Fruit fly (Drosophila melanogaster) ovary, adult (tissue): ENCODE measurements around the gene CG31638.
A peak's percentile ranks its signal among the peaks of the same experiment; 100 is the strongest.

Source experiments
- CG17801 ChIP-seq: fragments of 200-800 bp; optimal IDR thresholded peaks from 2 replicates; lab custom pipeline; 2019; ENCODE audit warnings: missing biosample characterization, mild to moderate bottlenecking, missing genetic modification characterization, moderate library complexity; ENCODE audit not compliant: partially characterized antibody

The CG31638 gene

DNA sequence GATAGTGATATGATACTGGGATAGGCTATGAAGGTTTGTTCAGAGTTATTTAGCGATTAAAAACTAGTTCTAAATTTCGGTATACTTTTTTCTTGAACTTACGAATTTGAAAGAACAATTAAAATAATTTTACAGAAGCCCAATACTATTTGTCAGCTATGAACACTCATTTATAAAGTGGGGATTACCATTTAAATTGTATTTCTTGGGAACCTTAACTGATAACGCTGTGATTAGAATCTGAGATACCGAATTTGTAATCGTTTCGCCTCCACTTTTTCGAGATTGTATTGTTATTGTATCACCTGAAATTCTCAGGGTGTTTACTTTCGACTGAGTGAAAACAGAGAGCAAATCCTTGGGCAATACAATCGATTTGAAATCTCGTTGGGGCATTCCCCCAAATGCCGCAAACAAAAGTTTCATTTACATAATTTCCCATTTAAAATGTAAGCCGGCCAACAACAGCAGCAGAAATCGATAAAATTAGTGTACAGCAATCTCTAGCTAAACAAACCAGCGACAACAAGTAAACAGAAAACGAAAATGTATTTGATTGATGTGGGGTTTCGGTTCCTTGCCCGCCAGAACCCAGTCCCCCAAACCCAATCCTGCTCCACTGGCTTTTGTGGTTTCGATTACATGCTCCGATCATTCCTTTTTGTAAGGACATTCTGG, 9.9 kb downstream of the CG31638 start:
- no peak for TF ChIP-seq CG17801 (GFP tag; lab: Kevin White, UChicago)

DNA sequence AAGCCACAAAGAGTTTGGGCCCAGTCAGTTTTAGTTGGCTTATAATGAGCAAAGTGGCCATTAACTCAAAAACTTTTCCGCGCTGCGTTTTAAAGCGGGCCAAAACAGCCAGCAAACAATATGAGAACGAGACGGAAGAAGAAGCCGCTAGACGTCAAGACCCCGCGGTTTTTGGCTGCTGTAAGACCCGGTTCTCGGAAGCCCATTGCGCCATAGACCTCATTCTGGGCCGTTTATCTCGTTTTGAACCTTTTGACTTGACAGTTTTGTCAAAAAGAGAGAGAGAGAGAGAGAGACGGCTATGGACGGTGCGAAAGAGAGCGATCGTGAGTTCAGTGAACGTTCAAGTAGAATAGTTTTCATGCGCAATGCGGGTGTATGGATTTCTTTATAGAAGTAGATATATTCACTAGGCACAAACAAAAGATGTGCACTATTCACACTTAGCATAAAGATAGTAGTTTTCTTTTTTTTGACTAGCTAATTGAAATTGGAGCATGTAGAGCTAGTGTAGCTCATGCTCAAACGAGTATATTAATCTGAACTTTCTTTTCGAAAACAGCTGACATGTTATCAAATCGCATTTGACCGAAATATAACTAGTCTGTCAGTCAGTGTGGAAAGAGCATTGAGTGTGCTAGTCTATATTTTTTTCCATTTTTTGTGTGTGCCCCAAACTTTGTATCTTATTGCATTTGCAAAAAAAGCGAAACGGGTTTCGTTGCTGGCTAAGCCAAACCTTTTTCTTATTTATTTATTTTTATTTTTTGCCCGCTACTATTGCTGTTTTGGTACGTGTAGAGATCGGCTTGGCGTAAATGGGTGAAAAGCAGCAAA, 12.2 kb downstream of the CG31638 start:
- no peak for TF ChIP-seq CG17801 (GFP tag; lab: Kevin White, UChicago)

DNA sequence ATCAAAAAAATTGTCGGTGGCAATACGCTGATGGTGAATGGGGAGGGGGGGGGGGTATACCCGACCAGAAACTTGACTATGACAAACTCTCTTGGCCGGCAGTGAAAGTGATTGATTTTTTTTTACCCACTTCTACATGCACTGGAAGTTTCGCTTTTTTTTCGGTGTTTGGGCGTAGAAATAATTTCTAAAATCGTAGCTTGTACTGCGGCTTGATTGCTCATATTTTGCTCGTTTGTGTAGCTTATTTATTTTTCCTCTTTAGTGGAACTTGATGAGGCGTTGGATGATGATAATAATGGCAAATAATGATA, 12.8 kb downstream of the CG31638 start:
- no peak for TF ChIP-seq CG17801 (GFP tag; lab: Kevin White, UChicago)

DNA sequence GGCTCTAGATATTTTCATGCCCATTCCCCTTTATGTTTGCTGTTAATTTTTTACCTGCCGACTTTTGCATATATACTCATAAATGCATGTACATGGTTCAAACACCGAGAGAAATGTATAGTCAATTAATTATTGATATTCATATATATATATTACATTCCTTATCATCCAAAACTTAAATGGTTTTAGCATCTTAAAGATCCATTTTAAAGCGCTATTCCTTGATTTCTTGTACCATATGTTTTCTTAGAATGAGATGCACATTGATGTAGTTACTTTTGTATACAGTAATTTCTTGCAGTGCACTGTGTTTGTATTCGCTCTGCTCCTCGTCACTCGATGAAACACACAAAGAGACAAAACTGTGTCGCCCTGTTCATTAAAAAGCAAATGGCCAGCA, 17.8 kb downstream of the CG31638 start:
- no peak for TF ChIP-seq CG17801 (GFP tag; lab: Kevin White, UChicago)

DNA sequence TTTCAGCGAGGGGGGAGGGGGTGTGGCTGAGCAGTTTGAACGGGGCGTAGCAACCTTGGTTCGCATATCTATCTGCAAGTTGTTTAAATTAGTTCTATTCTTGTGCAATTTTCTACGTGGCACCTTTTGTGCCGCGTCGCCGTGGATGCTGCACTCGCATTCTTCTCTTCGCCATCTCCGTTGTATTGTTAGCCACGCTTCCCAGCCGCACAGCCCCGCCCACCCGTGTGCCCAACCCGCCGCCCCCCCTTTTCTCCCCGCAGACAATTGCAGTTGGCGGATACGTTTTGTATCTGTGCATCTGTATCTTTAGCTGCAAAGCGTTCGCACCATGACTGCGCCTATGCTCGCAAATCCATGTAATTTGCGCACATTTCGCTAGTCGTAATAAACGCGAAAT, 23.1 kb downstream of the CG31638 start:
- no peak for TF ChIP-seq CG17801 (GFP tag; lab: Kevin White, UChicago)

DNA sequence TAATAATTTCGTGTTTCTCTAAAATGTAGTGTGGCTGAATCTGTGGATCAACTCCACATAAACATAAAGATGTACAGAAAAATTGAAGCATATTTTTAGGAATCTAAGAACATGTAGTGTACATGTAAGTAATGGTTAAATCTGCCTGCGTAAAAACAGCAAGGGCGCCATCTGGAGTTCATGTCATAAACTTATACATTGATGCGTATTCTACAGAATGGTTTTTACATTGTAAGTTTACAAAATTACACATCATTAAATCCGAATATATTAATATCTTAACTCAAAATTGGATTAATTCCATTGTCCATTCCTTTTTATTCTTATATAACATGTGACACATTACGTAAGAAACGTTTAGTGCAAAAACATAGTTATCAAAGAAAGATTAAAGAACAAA, 36.1 kb downstream of the CG31638 start:
- TF ChIP-seq CG17801 (GFP tag; lab: Kevin White, UChicago): peak; percentile 11

DNA sequence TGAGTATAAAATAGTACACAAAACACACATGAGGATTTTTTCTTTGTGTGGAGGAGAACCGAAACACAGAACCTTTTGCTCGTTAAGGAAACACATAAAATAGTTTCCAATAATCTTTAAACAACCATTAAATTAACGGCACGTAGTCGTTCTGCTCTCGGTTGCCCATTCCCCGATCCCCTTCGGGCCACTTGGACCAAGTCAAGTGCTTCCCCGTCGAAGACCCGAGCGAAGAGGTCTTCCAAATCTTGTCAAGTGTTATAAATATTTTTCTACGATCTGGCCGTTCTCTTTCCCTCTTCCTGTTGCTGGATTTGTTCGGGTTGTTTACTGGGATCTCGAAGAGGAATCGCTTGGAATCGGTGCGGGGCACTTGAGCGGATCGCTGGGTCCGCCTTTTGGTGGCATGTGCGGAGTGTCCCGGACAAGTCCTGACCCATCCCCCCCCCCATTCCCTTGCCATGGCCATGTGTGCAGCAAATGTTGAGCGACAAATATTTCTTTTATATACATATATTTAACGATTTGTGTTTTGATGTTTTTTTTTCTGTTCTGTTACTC, 40.2 kb downstream of the CG31638 start:
- no peak for TF ChIP-seq CG17801 (GFP tag; lab: Kevin White, UChicago)

DNA sequence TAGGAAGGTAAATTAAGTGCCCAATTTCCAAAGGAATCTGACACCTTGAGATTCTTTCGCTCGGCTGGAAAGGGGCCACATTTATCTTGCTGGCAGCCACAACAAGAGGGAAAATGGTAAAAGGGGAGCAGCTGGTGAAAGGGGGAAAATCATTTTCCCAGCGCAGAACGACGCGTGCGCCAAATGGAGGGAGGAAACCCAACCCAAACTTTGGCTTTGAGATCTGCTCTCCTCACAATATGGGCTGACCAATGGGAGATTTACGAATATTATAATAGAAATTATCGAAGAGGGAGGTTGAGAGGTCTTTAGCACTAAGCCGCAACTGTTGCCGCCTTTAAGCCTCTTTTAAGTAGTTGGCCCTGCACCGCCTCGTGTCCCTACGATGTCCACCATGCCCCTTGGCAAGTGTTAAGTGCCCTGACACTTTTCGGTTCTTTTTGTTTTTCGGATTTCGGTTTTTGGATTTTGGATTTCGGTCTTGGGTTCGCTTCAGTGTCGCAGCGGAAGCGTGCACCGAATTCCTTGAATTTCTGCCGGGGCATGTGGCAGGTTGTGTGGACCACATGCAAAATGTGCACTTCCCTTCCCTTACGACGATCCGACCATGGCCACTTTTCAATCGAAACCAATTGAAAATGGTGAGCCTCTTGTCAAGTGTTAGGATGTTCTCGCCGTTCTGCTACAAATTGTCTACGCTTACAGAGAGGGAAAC, 41.3 kb downstream of the CG31638 start:
- TF ChIP-seq CG17801 (GFP tag; lab: Kevin White, UChicago): no peak

DNA sequence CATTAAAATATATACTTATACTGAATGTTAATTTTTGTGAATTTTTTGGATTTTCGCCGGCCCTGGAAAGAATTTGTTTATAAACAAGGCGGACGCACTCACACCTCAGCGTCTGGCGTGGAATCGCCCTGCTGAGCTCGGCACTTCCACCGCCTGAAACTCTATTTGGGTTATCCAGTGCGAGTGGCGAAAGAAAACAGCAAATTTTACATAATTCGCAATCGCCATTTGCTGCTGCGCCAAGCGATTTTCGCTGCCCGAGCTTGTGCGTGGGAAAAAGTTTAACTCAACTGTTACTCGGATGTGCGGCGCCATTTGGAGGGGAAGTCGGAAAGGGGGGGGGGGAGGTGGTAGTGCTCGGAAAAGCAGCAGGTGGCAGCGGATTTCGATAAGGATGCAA, 42.1 kb downstream of the CG31638 start:
- TF ChIP-seq CG17801 (GFP tag; lab: Kevin White, UChicago): no peak

DNA sequence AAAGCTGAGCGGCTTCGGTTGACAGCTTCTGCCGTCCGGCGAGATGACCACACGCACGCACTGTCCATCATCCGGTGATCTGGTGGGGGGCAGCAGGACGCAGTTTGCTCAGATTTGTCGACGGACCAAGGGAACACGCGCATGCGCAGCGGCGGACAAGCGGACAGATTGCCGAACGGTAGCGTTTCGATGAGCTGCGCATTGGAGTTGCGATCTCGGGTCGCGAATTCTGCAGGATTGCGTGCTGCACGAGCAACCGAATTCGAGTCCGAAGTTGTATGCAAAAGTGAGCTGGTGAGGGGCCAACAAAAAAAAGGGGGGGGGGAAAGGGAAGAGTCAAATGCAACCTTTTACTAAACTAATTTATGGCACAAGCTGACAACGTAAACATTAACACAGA, 42.9 kb downstream of the CG31638 start:
- no peak for TF ChIP-seq CG17801 (GFP tag; lab: Kevin White, UChicago)

DNA sequence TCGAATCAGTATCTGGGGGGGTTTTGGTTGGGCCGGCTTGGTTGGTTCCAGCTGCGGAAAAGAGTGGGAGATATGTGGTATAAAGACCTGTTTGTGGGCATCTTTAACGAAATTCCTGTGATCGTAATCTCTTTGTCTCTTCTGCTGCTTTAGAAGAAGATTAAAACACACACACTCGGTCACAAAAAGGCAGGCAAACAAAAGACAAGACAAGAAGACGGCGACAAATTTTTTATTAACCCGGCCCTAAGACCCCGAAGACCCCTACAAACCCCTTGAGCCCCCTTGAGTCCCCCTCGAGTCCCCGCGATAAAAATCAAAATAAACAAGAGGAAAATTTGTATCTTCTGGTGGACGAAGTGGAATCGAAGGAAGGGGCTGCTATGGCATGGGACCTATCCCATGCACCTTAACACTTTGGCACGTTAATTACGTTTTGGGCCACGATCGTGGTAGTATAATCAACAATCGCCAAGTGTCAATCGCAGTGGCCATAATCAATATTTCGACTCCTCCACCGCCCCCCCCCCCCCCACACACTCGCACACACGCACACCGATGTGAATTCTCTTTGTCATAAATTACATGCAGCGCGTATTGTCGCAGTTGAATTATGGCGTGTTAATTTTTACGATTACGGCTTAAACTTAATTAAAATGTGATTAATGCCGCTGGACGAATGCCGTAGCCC, 43.4 kb downstream of the CG31638 start:
- no peak for TF ChIP-seq CG17801 (GFP tag; lab: Kevin White, UChicago)

DNA sequence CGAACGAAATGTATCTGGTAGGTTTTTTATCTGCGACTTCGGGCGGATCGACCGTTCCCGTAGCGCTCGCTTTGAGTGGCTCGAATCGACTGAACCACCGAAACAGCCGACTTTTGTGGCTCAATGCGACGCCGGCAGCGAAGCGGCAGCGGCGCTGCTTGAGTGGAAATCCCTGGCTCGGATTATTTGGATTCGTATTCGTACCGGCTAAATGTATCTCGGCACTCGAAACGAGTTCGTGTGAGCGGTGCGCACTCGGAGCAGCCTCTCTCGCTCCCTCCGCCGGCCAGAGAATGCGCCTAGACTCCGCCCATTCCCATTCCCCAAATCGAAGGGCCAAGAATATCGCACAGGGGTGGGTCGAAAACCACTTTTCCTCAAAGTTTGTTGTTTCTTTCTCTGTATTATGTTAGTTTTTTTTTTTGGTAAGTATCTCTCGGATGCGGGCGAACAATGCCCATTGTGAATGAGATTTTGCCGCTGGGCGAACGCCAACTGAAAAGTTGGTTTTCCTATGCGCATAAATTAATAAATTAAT, 45.3 kb downstream of the CG31638 start:
- TF ChIP-seq CG17801 (GFP tag; lab: Kevin White, UChicago): peak; percentile 2

DNA sequence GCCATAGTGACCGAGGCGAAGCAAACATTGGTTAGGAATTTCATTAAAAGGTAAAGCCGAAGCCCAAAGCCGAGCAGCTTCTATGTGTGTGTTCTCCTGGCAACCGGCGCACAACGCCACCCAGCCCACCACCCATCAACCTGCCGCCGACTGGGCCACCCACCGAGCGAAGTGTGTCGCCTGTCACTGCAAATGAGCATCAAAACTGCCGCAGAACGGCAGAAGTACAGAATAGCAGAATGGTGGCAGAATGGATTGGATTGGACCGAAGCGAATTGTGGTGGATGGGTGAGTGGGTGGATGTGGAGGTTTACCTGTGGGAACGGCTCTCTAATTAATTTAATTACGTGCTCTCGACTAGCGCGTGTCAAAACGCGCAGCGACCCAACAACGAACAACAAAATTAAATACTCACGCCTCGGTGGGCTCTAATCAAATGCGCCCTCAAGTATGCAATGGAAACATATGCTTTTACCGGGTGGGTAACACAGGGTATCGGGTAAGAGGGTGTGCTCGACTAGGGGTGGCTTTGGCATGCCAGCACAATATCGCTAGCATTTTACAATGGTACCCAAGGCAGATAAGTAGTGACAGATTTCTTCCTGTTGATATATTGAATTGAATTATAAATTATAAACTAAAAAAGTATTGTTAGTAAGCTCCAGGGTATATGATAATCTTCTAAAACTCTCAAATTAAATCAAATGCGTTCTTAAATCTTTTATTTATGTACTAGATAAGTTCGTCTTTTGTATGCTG, 48.9 kb downstream of the CG31638 start:
- no peak for TF ChIP-seq CG17801 (GFP tag; lab: Kevin White, UChicago)
